Worm (Caenorhabditis elegans) whole organism, L2 larva: ENCODE measurements around the gene zmp-1.

ENCODE experiments used
- aly-2 ChIP-seq: fragments of 150-350 bp; optimal IDR thresholded peaks from 2 replicates; lab custom pipeline; 2014; ENCODE audit warnings: missing biosample characterization, missing genetic modification characterization
- blmp-1 ChIP-seq: sonication (generic microtip); optimal IDR thresholded peaks from 2 replicates; lab custom pipeline; 2017; ENCODE audit warnings: missing genetic modification characterization, mild to moderate bottlenecking, missing compliant biosample characterization, antibody characterized with exemption, moderate library complexity; ENCODE audit not compliant: insufficient read depth
- ceh-16 ChIP-seq: fragments of 150-350 bp; optimal IDR thresholded peaks from 2 replicates; lab custom pipeline; 2014; ENCODE audit warnings: missing biosample characterization, missing genetic modification characterization
- ceh-82 ChIP-seq: fragments of 150-350 bp; optimal IDR thresholded peaks from 2 replicates; lab custom pipeline; 2014; ENCODE audit warnings: missing biosample characterization, missing genetic modification characterization
- egl-27 ChIP-seq: sonication (generic microtip); optimal IDR thresholded peaks from 3 replicates; lab custom pipeline; 2017; ENCODE audit warnings: missing biosample characterization, missing genetic modification reagents, missing genetic modification characterization
- fos-1 ChIP-seq: fragments of 150-350 bp; optimal IDR thresholded peaks from 2 replicates; lab custom pipeline; 2014; ENCODE audit warnings: missing biosample characterization, missing genetic modification characterization
- nhr-11 ChIP-seq: fragments of 150-350 bp; optimal IDR thresholded peaks from 2 replicates; lab custom pipeline; 2014; ENCODE audit warnings: missing biosample characterization, missing genetic modification characterization
- nhr-237 ChIP-seq: fragments of 150-350 bp; optimal IDR thresholded peaks from 2 replicates; lab custom pipeline; 2014; ENCODE audit warnings: missing biosample characterization, missing genetic modification characterization
- nhr-6 ChIP-seq: fragments of 150-350 bp; optimal IDR thresholded peaks from 2 replicates; lab custom pipeline; 2014; ENCODE audit warnings: missing biosample characterization, missing genetic modification characterization
- snpc-4 ChIP-seq: fragments of 150-350 bp; optimal IDR thresholded peaks from 2 replicates; lab custom pipeline; 2014; ENCODE audit warnings: missing biosample characterization, missing genetic modification characterization

DNA sequence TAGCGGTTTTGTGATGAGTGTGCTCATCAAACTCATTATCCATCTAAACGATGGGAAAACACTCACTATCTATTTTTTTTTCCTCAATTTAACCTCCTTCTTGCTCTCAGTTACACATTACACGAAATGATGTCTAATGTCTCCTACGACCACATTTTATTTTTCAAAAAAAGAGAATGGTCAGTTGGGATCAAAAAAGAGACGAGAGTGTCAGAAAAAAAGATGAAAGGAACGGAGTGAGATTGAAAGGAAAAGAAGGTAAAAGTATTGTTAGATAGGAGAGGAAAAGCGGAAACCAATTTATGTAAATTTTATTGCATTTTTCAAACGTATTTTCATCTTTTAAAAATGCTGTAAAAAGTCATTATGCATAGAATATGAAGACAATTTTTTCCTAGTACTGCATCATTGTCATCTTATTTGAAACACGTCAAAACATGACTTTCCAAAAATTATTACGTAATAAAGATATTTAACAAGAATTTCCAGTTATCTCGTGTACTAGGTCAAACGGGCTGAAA is 1.4 kb upstream of the zmp-1 start:
- TF ChIP-seq ceh-16 (tag; lab: Kevin White, UChicago), result no peak
- TF ChIP-seq aly-2 (tag; lab: Kevin White, UChicago), result no peak
- no peak for TF ChIP-seq snpc-4 (tag; lab: Kevin White, UChicago)
- no peak for TF ChIP-seq ceh-82
- TF ChIP-seq nhr-237 (tag; lab: Kevin White, UChicago), result no peak
- TF ChIP-seq nhr-6, result no peak
- no peak for TF ChIP-seq egl-27 (tag; lab: Kevin White, UChicago)
- no peak for TF ChIP-seq nhr-11 (tag; lab: Kevin White, UChicago)
- TF ChIP-seq fos-1 (tag; lab: Kevin White, UChicago), result no peak
- TF ChIP-seq blmp-1 (tag; lab: Kevin White, UChicago), result no peak
